Worm (Caenorhabditis elegans): ENCODE data around the gene Y49F6C.2.

Gene Y49F6C.2

DNA sequence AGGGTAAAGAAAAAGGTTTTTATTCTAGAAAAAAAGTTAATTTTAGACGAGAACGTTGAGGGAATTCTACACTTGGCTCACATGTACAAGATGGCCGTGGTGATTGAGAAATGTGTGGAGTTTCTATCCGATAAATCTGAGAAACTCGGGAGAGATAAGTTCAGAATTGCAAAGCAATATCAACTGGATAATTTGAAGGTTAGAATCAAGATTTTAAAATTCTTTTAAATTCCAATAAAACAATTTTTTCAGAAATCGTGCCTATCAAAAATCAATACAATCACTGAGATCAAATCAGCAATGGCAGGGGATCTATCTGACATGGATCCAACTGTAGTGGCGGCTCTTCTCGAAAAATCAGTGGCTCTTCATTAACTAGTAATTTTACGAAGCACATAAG is at the start of gene Y49F6C.2:
TSS of gene Y49F6C.2 (plus strand) at position 301 of the 400 bp plus-strand sequence.
- TF ChIP-seq aly-1 (tag; optimal IDR thresholded peaks at IDR 0.05), result no peak
- no peak for TF ChIP-seq tbx-11 (GFP tag; IDR thresholded peaks at IDR 0.05)
- no peak for TF ChIP-seq F13C5.2 (tag; optimal IDR thresholded peaks at IDR 0.05)
- TF ChIP-seq ceh-36 (tag; optimal IDR thresholded peaks at IDR 0.05), result no peak
- TF ChIP-seq hmg-4 (GFP tag; optimal IDR thresholded peaks at IDR 0.05), result no peak
- no peak for TF ChIP-seq ets-7 (tag; optimal IDR thresholded peaks at IDR 0.05)
- TF ChIP-seq tbx-37 (GFP tag; conservative IDR thresholded peaks at IDR 0.05), result no peak
- no peak for TF ChIP-seq tra-4 (tag; optimal IDR thresholded peaks at IDR 0.05)
- no peak for TF ChIP-seq scrt-1 (GFP tag; IDR thresholded peaks at IDR 0.05)
- TF ChIP-seq pes-1 (GFP tag; IDR thresholded peaks at IDR 0.05), result no peak
- no peak for TF ChIP-seq ceh-13 (GFP tag; optimal IDR thresholded peaks at IDR 0.05)
- no peak for TF ChIP-seq sea-1 (GFP tag; conservative IDR thresholded peaks at IDR 0.05)
- TF ChIP-seq ama-1 (optimal IDR thresholded peaks at IDR 0.05), result no peak
- no peak for TF ChIP-seq flt-1 (GFP tag; IDR thresholded peaks at IDR 0.05)
- TF ChIP-seq hnd-1 (tag; optimal IDR thresholded peaks at IDR 0.05), result no peak
- TF ChIP-seq hmbx-1 (tag; optimal IDR thresholded peaks at IDR 0.05), result no peak
- no peak for TF ChIP-seq B0310.2 (tag; optimal IDR thresholded peaks at IDR 0.05)

DNA sequence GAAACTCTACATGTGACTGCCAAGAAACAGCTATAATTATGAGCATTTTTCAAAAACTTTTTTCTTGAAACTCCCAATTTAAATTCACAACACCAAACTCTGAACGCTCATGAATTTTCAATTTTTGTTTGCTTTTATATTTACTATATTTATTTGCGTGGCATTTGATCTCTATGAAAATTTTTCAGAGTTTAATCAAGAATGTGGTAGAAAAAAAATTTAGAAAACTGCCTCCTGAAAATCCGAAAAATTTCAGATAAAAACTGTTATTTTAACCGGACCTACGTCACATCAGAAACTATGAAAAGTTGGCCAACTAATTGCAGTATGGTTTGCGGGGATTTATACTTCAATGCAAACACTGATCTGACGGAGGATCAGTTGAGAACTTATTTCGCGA is 46.3 kb upstream of the Y49F6C.2 start, which contains the start of gene irld-27:
TSS of gene irld-27 (plus strand) at position 301 of the 400 bp plus-strand sequence.
- TF ChIP-seq F13C5.2 (tag; optimal IDR thresholded peaks at IDR 0.05) (no peak), ceh-36 (tag; optimal IDR thresholded peaks at IDR 0.05) (no peak)

DNA sequence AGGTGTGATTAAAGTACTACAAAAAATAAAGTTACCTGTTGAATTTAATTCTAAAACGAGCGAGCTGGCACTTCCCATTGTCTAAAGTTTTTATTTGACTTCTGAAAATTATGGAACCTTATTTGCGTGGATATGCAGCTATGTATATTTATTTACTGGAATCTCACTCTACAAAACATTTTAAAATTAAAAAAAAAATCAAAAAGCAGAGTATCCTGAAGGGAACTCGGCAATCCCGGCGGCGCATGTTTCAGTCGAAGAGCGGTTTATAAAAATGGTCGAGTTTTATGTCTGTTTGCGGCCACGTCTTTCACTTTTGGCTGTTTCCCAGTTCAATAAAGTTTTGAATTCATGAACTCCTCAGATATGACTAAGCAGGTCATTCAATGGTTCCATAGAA is 41.3 kb upstream of the Y49F6C.2 start, which contains the start of gene F14D2.19:
TSS of gene F14D2.19 (minus strand) at position 101 of the 400 bp plus-strand sequence.
- TF ChIP-seq pes-1 (GFP tag; IDR thresholded peaks at IDR 0.05) (no peak), aly-1 (tag; optimal IDR thresholded peaks at IDR 0.05) (no peak)

- TF ChIP-seq hnd-1 (tag; optimal IDR thresholded peaks at IDR 0.05), result no peak
- TF ChIP-seq ets-7 (tag; optimal IDR thresholded peaks at IDR 0.05), result no peak
- TF ChIP-seq ceh-36 (tag; optimal IDR thresholded peaks at IDR 0.05), result no peak
- TF ChIP-seq tbx-11 (GFP tag; IDR thresholded peaks at IDR 0.05), result no peak
- TF ChIP-seq flt-1 (GFP tag; IDR thresholded peaks at IDR 0.05), result no peak
Measured at ce11 chrII:3338556-3338955, 39.8 kb upstream of the Y49F6C.2 start, which contains the start of gene F14D2.7. TSS of gene F14D2.7 (minus strand) at chrII:3338656.

DNA sequence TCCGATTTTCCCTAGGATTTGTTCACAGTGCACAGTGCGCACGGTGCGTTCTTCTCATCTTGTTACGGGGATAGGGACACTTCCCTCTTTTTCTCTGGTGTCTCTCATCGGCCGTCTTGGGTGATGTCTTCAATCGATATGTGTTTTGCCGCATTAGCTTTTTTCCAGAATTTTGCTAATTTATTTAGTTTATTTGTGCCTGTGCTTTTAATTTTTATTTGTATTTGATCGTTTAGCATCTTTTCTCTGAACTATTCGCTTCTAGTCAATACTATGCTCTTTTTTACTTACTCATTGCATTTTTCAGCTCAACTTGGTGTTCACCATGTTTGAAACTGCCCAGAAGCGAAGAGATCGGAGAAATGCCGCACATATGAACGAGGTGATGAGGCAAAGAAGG is 38.1 kb upstream of the Y49F6C.2 start, which contains the start of gene F14D2.5:
TSS of gene F14D2.5 (plus strand) at position 301 of the 400 bp plus-strand sequence.
- TF ChIP-seq ceh-13 (GFP tag; optimal IDR thresholded peaks at IDR 0.05) (no peak), hmg-4 (GFP tag; optimal IDR thresholded peaks at IDR 0.05) (no peak), hmbx-1 (tag; optimal IDR thresholded peaks at IDR 0.05) (no peak), F13C5.2 (tag; optimal IDR thresholded peaks at IDR 0.05) (no peak), ama-1 (optimal IDR thresholded peaks at IDR 0.05) (no peak), tbx-11 (GFP tag; IDR thresholded peaks at IDR 0.05) (no peak), tbx-37 (GFP tag; conservative IDR thresholded peaks at IDR 0.05) (no peak), ets-7 (tag; optimal IDR thresholded peaks at IDR 0.05) (no peak), tra-4 (tag; optimal IDR thresholded peaks at IDR 0.05) (no peak), aly-1 (tag; optimal IDR thresholded peaks at IDR 0.05) (no peak), pes-1 (GFP tag; IDR thresholded peaks at IDR 0.05) (no peak), B0310.2 (tag; optimal IDR thresholded peaks at IDR 0.05) (no peak), scrt-1 (GFP tag; IDR thresholded peaks at IDR 0.05) (no peak)

DNA sequence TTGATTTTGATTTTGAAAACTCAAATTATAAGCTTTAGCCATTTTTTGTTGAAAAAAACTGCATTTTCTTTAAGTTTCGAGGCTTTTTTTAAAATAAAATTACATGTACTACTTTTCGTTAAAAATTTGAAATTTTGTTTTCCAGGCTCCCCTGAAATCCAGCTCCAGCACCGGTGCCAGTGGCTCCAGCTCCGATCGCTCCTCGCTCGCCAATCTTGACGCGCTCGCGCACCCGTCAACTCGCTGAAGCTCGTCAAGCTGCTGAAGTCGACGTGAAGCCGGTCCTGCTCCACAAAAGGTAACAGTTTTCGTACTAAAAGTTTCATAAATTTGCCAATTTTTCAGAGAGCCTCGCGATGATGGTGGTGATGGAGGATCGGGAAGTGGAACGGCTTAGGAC is 37.6 kb upstream of the Y49F6C.2 start:
- TF ChIP-seq hnd-1 (tag; optimal IDR thresholded peaks at IDR 0.05) (no peak), tra-4 (tag; optimal IDR thresholded peaks at IDR 0.05) (no peak), sea-1 (GFP tag; conservative IDR thresholded peaks at IDR 0.05) (no peak), ceh-36 (tag; optimal IDR thresholded peaks at IDR 0.05) (no peak), ceh-13 (GFP tag; optimal IDR thresholded peaks at IDR 0.05) (no peak), tbx-37 (GFP tag; conservative IDR thresholded peaks at IDR 0.05) (no peak), flt-1 (GFP tag; IDR thresholded peaks at IDR 0.05) (no peak), ets-7 (tag; optimal IDR thresholded peaks at IDR 0.05) (no peak), ama-1 (optimal IDR thresholded peaks at IDR 0.05) (no peak), scrt-1 (GFP tag; IDR thresholded peaks at IDR 0.05) (no peak), aly-1 (tag; optimal IDR thresholded peaks at IDR 0.05) (no peak), pes-1 (GFP tag; IDR thresholded peaks at IDR 0.05) (no peak), tbx-11 (GFP tag; IDR thresholded peaks at IDR 0.05) (no peak), F13C5.2 (tag; optimal IDR thresholded peaks at IDR 0.05) (no peak), B0310.2 (tag; optimal IDR thresholded peaks at IDR 0.05) (no peak), hmbx-1 (tag; optimal IDR thresholded peaks at IDR 0.05) (no peak), hmg-4 (GFP tag; optimal IDR thresholded peaks at IDR 0.05) (no peak)

ce11 chrII:3341989-3342388 is 36.4 kb upstream of the Y49F6C.2 start, which contains the start of gene F14D2.11:
TSS of gene F14D2.11 (minus strand) at chrII:3342089.
- TF ChIP-seq F13C5.2 (tag; optimal IDR thresholded peaks at IDR 0.05) (no peak), hmg-4 (GFP tag; optimal IDR thresholded peaks at IDR 0.05) (no peak), tbx-11 (GFP tag; IDR thresholded peaks at IDR 0.05) (no peak), ceh-13 (GFP tag; optimal IDR thresholded peaks at IDR 0.05) (no peak), B0310.2 (tag; optimal IDR thresholded peaks at IDR 0.05) (no peak), pes-1 (GFP tag; IDR thresholded peaks at IDR 0.05) (no peak), hnd-1 (tag; optimal IDR thresholded peaks at IDR 0.05) (no peak), scrt-1 (GFP tag; IDR thresholded peaks at IDR 0.05) (no peak), ama-1 (optimal IDR thresholded peaks at IDR 0.05) (no peak), aly-1 (tag; optimal IDR thresholded peaks at IDR 0.05) (no peak), ceh-36 (tag; optimal IDR thresholded peaks at IDR 0.05) (no peak), sea-1 (GFP tag; conservative IDR thresholded peaks at IDR 0.05) (no peak), ets-7 (tag; optimal IDR thresholded peaks at IDR 0.05) (no peak), tra-4 (tag; optimal IDR thresholded peaks at IDR 0.05) (no peak), tbx-37 (GFP tag; conservative IDR thresholded peaks at IDR 0.05) (no peak)

- TF ChIP-seq hmbx-1 (tag; optimal IDR thresholded peaks at IDR 0.05) (no peak), B0310.2 (tag; optimal IDR thresholded peaks at IDR 0.05) (no peak), ceh-36 (tag; optimal IDR thresholded peaks at IDR 0.05) (no peak), aly-1 (tag; optimal IDR thresholded peaks at IDR 0.05) (no peak), pes-1 (GFP tag; IDR thresholded peaks at IDR 0.05) (no peak), ceh-13 (GFP tag; optimal IDR thresholded peaks at IDR 0.05) (no peak), ets-7 (tag; optimal IDR thresholded peaks at IDR 0.05) (no peak), ama-1 (optimal IDR thresholded peaks at IDR 0.05) (no peak), tbx-37 (GFP tag; conservative IDR thresholded peaks at IDR 0.05) (no peak), tra-4 (tag; optimal IDR thresholded peaks at IDR 0.05) (no peak), scrt-1 (GFP tag; IDR thresholded peaks at IDR 0.05) (no peak), sea-1 (GFP tag; conservative IDR thresholded peaks at IDR 0.05) (no peak), flt-1 (GFP tag; IDR thresholded peaks at IDR 0.05) (no peak)
Measured at ce11 chrII:3343714-3344113, 34.7 kb upstream of the Y49F6C.2 start, which contains the start of gene F14D2.15. TSS of gene F14D2.15 (minus strand) at chrII:3343814.

All from whole organism, early embryonic.